Worm (Caenorhabditis elegans) whole organism, mixed stage, embryonic: ENCODE results near the gene B0244.5.

Experiments used
- M03D4.4 ChIP-seq: sonication (generic microtip); optimal IDR thresholded peaks from 2 replicates; lab custom pipeline; 2017; ENCODE audit warnings: mild to moderate bottlenecking, missing genetic modification characterization, missing compliant biosample characterization
- bed-3 ChIP-seq: fragments of 200-800 bp; sonication (Bioruptor generic); optimal IDR thresholded peaks from 3 replicates; lab custom pipeline; 2018; ENCODE audit warnings: mild to moderate bottlenecking, missing genetic modification characterization, moderate library complexity, missing compliant biosample characterization
- blmp-1 ChIP-seq: fragments of 150-350 bp; optimal IDR thresholded peaks from 2 replicates; lab custom pipeline; 2014; ENCODE audit warnings: missing biosample characterization, missing genetic modification characterization
- ceh-39 ChIP-seq: fragments of 150-350 bp; optimal IDR thresholded peaks from 2 replicates; lab custom pipeline; 2014; ENCODE audit warnings: missing biosample characterization, missing genetic modification characterization
- ceh-43 ChIP-seq: fragments of 200-800 bp; sonication (Bioruptor generic); optimal IDR thresholded peaks from 2 replicates; lab custom pipeline; 2018; ENCODE audit warnings: mild to moderate bottlenecking, missing genetic modification characterization, moderate library complexity, missing compliant biosample characterization
- ceh-83 ChIP-seq: fragments of 200-800 bp; sonication (Bioruptor generic); optimal IDR thresholded peaks from 2 replicates; lab custom pipeline; 2018; ENCODE audit warnings: mild to moderate bottlenecking, missing genetic modification characterization, missing compliant biosample characterization
- ces-1 ChIP-seq: fragments of 150-350 bp; optimal IDR thresholded peaks from 2 replicates; lab custom pipeline; 2014; ENCODE audit warnings: missing biosample characterization, missing genetic modification reagents, missing genetic modification characterization
- cnd-1 ChIP-seq: fragments of 200-800 bp; sonication (Bioruptor generic); optimal IDR thresholded peaks from 2 replicates; lab custom pipeline; 2018; ENCODE audit warnings: mild to moderate bottlenecking, missing genetic modification characterization, missing compliant biosample characterization
- drap-1 ChIP-seq: fragments of 200-800 bp; sonication (Bioruptor generic); optimal IDR thresholded peaks from 3 replicates; lab custom pipeline; 2018; ENCODE audit warnings: mild to moderate bottlenecking, missing genetic modification characterization, missing compliant biosample characterization
- elt-1 ChIP-seq: sonication (generic microtip); optimal IDR thresholded peaks from 2 replicates; lab custom pipeline; 2017; ENCODE audit warnings: missing genetic modification characterization, mild to moderate bottlenecking, missing compliant biosample characterization, antibody characterized with exemption, moderate library complexity, borderline replicate concordance; ENCODE audit not compliant: insufficient read depth
- elt-3 ChIP-seq: fragments of 150-350 bp; optimal IDR thresholded peaks from 2 replicates; lab custom pipeline; 2014; ENCODE audit warnings: missing biosample characterization, missing genetic modification characterization
- flh-1 ChIP-seq: fragments of 200-800 bp; sonication (Bioruptor generic); optimal IDR thresholded peaks from 2 replicates; lab custom pipeline; 2018; ENCODE audit warnings: mild to moderate bottlenecking, missing genetic modification characterization, moderate library complexity, missing compliant biosample characterization
- ham-2 ChIP-seq: fragments of 200-800 bp; sonication (Bioruptor generic); optimal IDR thresholded peaks from 2 replicates; lab custom pipeline; 2018; ENCODE audit warnings: mild to moderate bottlenecking, missing genetic modification characterization, missing compliant biosample characterization
- hlh-1 ChIP-seq: fragments of 150-350 bp; optimal IDR thresholded peaks from 2 replicates; lab custom pipeline; 2014; ENCODE audit warnings: missing biosample characterization, missing genetic modification reagents, missing genetic modification characterization
- lin-13 ChIP-seq: fragments of 150-350 bp; optimal IDR thresholded peaks from 2 replicates; lab custom pipeline; 2014; ENCODE audit warnings: missing biosample characterization, missing genetic modification characterization
- lin-32 ChIP-seq: fragments of 200-800 bp; sonication (Bioruptor generic); optimal IDR thresholded peaks from 2 replicates; lab custom pipeline; 2018; ENCODE audit warnings: mild to moderate bottlenecking, missing genetic modification characterization, missing compliant biosample characterization
- lsy-2 ChIP-seq: fragments of 150-350 bp; optimal IDR thresholded peaks from 2 replicates; lab custom pipeline; 2014; ENCODE audit warnings: missing biosample characterization, missing genetic modification characterization
- mab-5 ChIP-seq: fragments of 150-350 bp; optimal IDR thresholded peaks from 2 replicates; lab custom pipeline; 2014; ENCODE audit warnings: missing biosample characterization, missing genetic modification characterization
- mep-1 ChIP-seq: fragments of 150-350 bp; optimal IDR thresholded peaks from 2 replicates; lab custom pipeline; 2017; ENCODE audit warnings: missing biosample characterization, missing genetic modification reagents, missing genetic modification characterization, inconsistent platforms
- mls-2 ChIP-seq: sonication (generic microtip); optimal IDR thresholded peaks from 2 replicates; lab custom pipeline; 2016; ENCODE audit warnings: mild to moderate bottlenecking, missing genetic modification characterization, moderate library complexity, missing compliant biosample characterization
- nhr-12 ChIP-seq: fragments of 150-350 bp; optimal IDR thresholded peaks from 2 replicates; lab custom pipeline; 2014; ENCODE audit warnings: missing biosample characterization, missing genetic modification characterization
- nhr-2 ChIP-seq: fragments of 150-350 bp; optimal IDR thresholded peaks from 2 replicates; lab custom pipeline; 2014; ENCODE audit warnings: missing biosample characterization, missing genetic modification characterization
- nhr-237 ChIP-seq: fragments of 150-350 bp; optimal IDR thresholded peaks from 2 replicates; lab custom pipeline; 2014; ENCODE audit warnings: missing biosample characterization, missing genetic modification characterization
- nhr-28 ChIP-seq: fragments of 150-350 bp; optimal IDR thresholded peaks from 2 replicates; lab custom pipeline; 2014; ENCODE audit warnings: missing biosample characterization, missing genetic modification characterization
- nhr-76 ChIP-seq: sonication (generic microtip); optimal IDR thresholded peaks from 2 replicates; lab custom pipeline; 2017; ENCODE audit warnings: missing biosample characterization, missing genetic modification characterization
- pha-4 ChIP-seq: fragments of 150-350 bp; optimal IDR thresholded peaks from 2 replicates; lab custom pipeline; 2018; ENCODE audit warnings: missing biosample characterization, missing genetic modification reagents, missing genetic modification characterization
- sem-2 ChIP-seq: fragments of 200-800 bp; sonication (Bioruptor generic); optimal IDR thresholded peaks from 2 replicates; lab custom pipeline; 2018; ENCODE audit warnings: mild to moderate bottlenecking, missing genetic modification characterization, missing compliant biosample characterization
- snpc-4 ChIP-seq: fragments of 150-350 bp; optimal IDR thresholded peaks from 2 replicates; lab custom pipeline; 2014; ENCODE audit warnings: missing biosample characterization, missing genetic modification characterization
- sptf-1 ChIP-seq: sonication (generic microtip); optimal IDR thresholded peaks from 2 replicates; lab custom pipeline; 2017; ENCODE audit warnings: mild to moderate bottlenecking, missing genetic modification characterization, moderate library complexity, missing compliant biosample characterization
- tbx-8 ChIP-seq: fragments of 200-800 bp; sonication (Bioruptor generic); optimal IDR thresholded peaks from 2 replicates; lab custom pipeline; 2018; ENCODE audit warnings: mild to moderate bottlenecking, missing genetic modification characterization, moderate library complexity, missing compliant biosample characterization
- unc-120 ChIP-seq: sonication (generic microtip); optimal IDR thresholded peaks from 2 replicates; lab custom pipeline; 2017; ENCODE audit warnings: missing genetic modification characterization, missing compliant biosample characterization; ENCODE audit not compliant: poor library complexity, severe bottlenecking
- unc-39 ChIP-seq: fragments of 150-350 bp; optimal IDR thresholded peaks from 2 replicates; lab custom pipeline; 2014; ENCODE audit warnings: missing biosample characterization, missing genetic modification characterization
- unc-62 ChIP-seq: fragments of 150-350 bp; optimal IDR thresholded peaks from 2 replicates; lab custom pipeline; 2014; ENCODE audit warnings: missing biosample characterization, missing genetic modification reagents, missing genetic modification characterization
- zip-8 ChIP-seq: fragments of 150-350 bp; optimal IDR thresholded peaks from 2 replicates; lab custom pipeline; 2014; ENCODE audit warnings: missing biosample characterization, missing genetic modification characterization
- ztf-11 ChIP-seq: fragments of 150-350 bp; optimal IDR thresholded peaks from 2 replicates; lab custom pipeline; 2014; ENCODE audit warnings: missing biosample characterization, missing genetic modification characterization

Gene B0244.5

ce11 chrIII:5763988-5764387 lies 19.3 kb downstream of the B0244.5 start:
- TF ChIP-seq tbx-8 (no peak), nhr-76 (no peak), ceh-83 (GFP tag; lab: Kevin White, UChicago) (no peak), zip-8 (peak; percentile 61), lin-32 (GFP tag; lab: Kevin White, UChicago) (no peak)

- TF ChIP-seq ceh-83 (GFP tag; lab: Kevin White, UChicago) (peak; percentile 56), drap-1 (GFP tag; lab: Kevin White, UChicago) (peak; percentile 72), unc-39 (tag; lab: Kevin White, UChicago) (no peak), bed-3 (GFP tag; lab: Kevin White, UChicago) (peak; percentile 43), unc-120 (peak; percentile 71), M03D4.4 (no peak), cnd-1 (peak; percentile 61), ham-2 (GFP tag; lab: Kevin White, UChicago) (peak; percentile 55)
Measured at ce11 chrIII:5769726-5770235, 25.1 kb downstream of the B0244.5 start, which contains the start of gene cutl-23. Gene cutl-23, plus strand, starts transcription at chrIII:5770185.

ce11 chrIII:5782080-5782479 lies 37.4 kb downstream of the B0244.5 start:
- TF ChIP-seq drap-1 (GFP tag; lab: Kevin White, UChicago) = no peak
- no peak for TF ChIP-seq mab-5 (tag; lab: Kevin White, UChicago)
- TF ChIP-seq ceh-39 (tag; lab: Kevin White, UChicago) = no peak
- no peak for TF ChIP-seq ceh-43 (GFP tag; lab: Kevin White, UChicago)
- TF ChIP-seq unc-120 = no peak
- TF ChIP-seq lin-13 (tag; lab: Kevin White, UChicago) = no peak
- no peak for TF ChIP-seq elt-3 (tag; lab: Kevin White, UChicago)
- no peak for TF ChIP-seq nhr-2 (tag; lab: Kevin White, UChicago)
- no peak for TF ChIP-seq mls-2 (tag; lab: Kevin White, UChicago)
- no peak for TF ChIP-seq cnd-1
- TF ChIP-seq M03D4.4 = no peak
- TF ChIP-seq lin-32 (GFP tag; lab: Kevin White, UChicago) = no peak
- no peak for TF ChIP-seq sem-2 (GFP tag; lab: Kevin White, UChicago)

- peak; percentile 47 for TF ChIP-seq pha-4 (tag; lab: Kevin White, UChicago)
- no peak for TF ChIP-seq zip-8
- TF ChIP-seq nhr-28 (tag; lab: Kevin White, UChicago) = no peak
- no peak for TF ChIP-seq ceh-39 (tag; lab: Kevin White, UChicago)
- TF ChIP-seq elt-3 (tag; lab: Kevin White, UChicago) = no peak
- no peak for TF ChIP-seq drap-1 (GFP tag; lab: Kevin White, UChicago)
- TF ChIP-seq hlh-1 (tag; lab: Kevin White, UChicago) = no peak
- TF ChIP-seq cnd-1 = no peak
- TF ChIP-seq ztf-11 = no peak
- peak; percentile 53 for TF ChIP-seq lin-13 (tag; lab: Kevin White, UChicago)
- no peak for TF ChIP-seq nhr-12 (tag; lab: Kevin White, UChicago)
- TF ChIP-seq blmp-1 = no peak
- peak; percentile 32 for TF ChIP-seq nhr-237 (tag; lab: Kevin White, UChicago)
- no peak for TF ChIP-seq flh-1 (GFP tag; lab: Kevin White, UChicago)
- no peak for TF ChIP-seq unc-39 (tag; lab: Kevin White, UChicago)
- TF ChIP-seq mab-5 (tag; lab: Kevin White, UChicago) = no peak
- no peak for TF ChIP-seq nhr-2 (tag; lab: Kevin White, UChicago)
- peak; percentile 17 for TF ChIP-seq mep-1 (tag; lab: Kevin White, UChicago)
- TF ChIP-seq tbx-8 = no peak
- peak; percentile 54 for TF ChIP-seq ces-1 (GFP tag; lab: Kevin White, UChicago)
- TF ChIP-seq snpc-4 (tag; lab: Kevin White, UChicago) = no peak
- no peak for TF ChIP-seq M03D4.4
- peak; percentile 38 for TF ChIP-seq lsy-2 (tag; lab: Kevin White, UChicago)
- TF ChIP-seq ham-2 (GFP tag; lab: Kevin White, UChicago) = no peak
- no peak for TF ChIP-seq sptf-1 (tag; lab: Kevin White, UChicago)
- TF ChIP-seq nhr-76 = no peak
- TF ChIP-seq sem-2 (GFP tag; lab: Kevin White, UChicago) = no peak
- no peak for TF ChIP-seq elt-1 (tag; lab: Kevin White, UChicago)
- no peak for TF ChIP-seq bed-3 (GFP tag; lab: Kevin White, UChicago)
- no peak for TF ChIP-seq unc-62 (GFP tag; lab: Kevin White, UChicago)
- no peak for TF ChIP-seq mls-2 (tag; lab: Kevin White, UChicago)
- peak; percentile 99 for TF ChIP-seq unc-120
- no peak for TF ChIP-seq lin-32 (GFP tag; lab: Kevin White, UChicago)
- TF ChIP-seq ceh-43 (GFP tag; lab: Kevin White, UChicago) = no peak
- TF ChIP-seq ceh-83 (GFP tag; lab: Kevin White, UChicago) = no peak
Measured at ce11 chrIII:5785273-5785929, 40.7 kb downstream of the B0244.5 start, which contains the start of gene Y37B11A.3. Gene Y37B11A.3, minus strand, starts transcription at chrIII:5785323.
